Fruit fly (Drosophila melanogaster) whole organism, embryonic: ENCODE results near the gene galla-2.

Experiments used
- Asciz ChIP-seq: fragments of 200-800 bp; sonication (Bioruptor generic); optimal IDR thresholded peaks from 2 replicates; lab custom pipeline; 2017; ENCODE audit warnings: missing biosample characterization, mild to moderate bottlenecking, missing genetic modification characterization, missing genetic modification reagents
- BEAF-32 ChIP-seq: fragments of 200-800 bp; sonication (Bioruptor generic); optimal IDR thresholded peaks from 3 replicates; lab custom pipeline; 2017; ENCODE audit warnings: missing biosample characterization, missing genetic modification characterization, mild to moderate bottlenecking, moderate library complexity, missing genetic modification reagents
- CG10959 ChIP-seq: fragments of 200-800 bp; sonication (Bioruptor generic); IDR thresholded peaks from 2 replicates; pipeline ENCODE4 v1.3.6; 2022; ENCODE audit warnings: missing biosample characterization, missing genetic modification characterization
- CG11085 ChIP-seq: fragments of 200-800 bp; sonication (Bioruptor generic); IDR thresholded peaks from 2 replicates; pipeline ENCODE4 v1.3.6; 2022; ENCODE audit warnings: missing biosample characterization, missing genetic modification characterization
- CG12391 ChIP-seq: fragments of 200-800 bp; sonication (Bioruptor generic); optimal IDR thresholded peaks from 3 replicates; lab custom pipeline; 2018; ENCODE audit warnings: missing biosample characterization, mild to moderate bottlenecking, missing genetic modification characterization, moderate library complexity
- CG13624 ChIP-seq: fragments of 200-800 bp; sonication (Bioruptor generic); optimal IDR thresholded peaks from 2 replicates; lab custom pipeline; 2016; ENCODE audit warnings: missing biosample characterization, missing genetic modification characterization
- CG16813 ChIP-seq: fragments of 200-800 bp; sonication (Bioruptor generic); IDR thresholded peaks from 3 replicates; pipeline ENCODE4 v1.3.6; 2022; ENCODE audit warnings: missing biosample characterization, missing genetic modification characterization; ENCODE audit not compliant: partially characterized antibody
- CG18476 ChIP-seq: fragments of 200-800 bp; sonication (Bioruptor generic); optimal IDR thresholded peaks from 2 replicates; lab custom pipeline; 2016; ENCODE audit warnings: missing biosample characterization, mild to moderate bottlenecking, missing genetic modification characterization
- CG2889 ChIP-seq: fragments of 200-800 bp; sonication (Bioruptor generic); IDR thresholded peaks from 3 replicates; pipeline ENCODE4 v1.3.6; 2022; ENCODE audit warnings: missing biosample characterization, missing genetic modification characterization
- CG31224 ChIP-seq: fragments of 200-800 bp; sonication (Bioruptor generic); IDR thresholded peaks from 2 replicates; pipeline ENCODE4 v1.3.6; 2022; ENCODE audit warnings: missing biosample characterization, missing genetic modification characterization
- CG31388 ChIP-seq: fragments of 200-800 bp; sonication (Bioruptor generic); optimal IDR thresholded peaks from 2 replicates; lab custom pipeline; 2016; ENCODE audit warnings: missing biosample characterization, missing genetic modification characterization
- CG6765 ChIP-seq: fragments of 200-800 bp; sonication (Bioruptor generic); optimal IDR thresholded peaks from 3 replicates; lab custom pipeline; 2017; ENCODE audit warnings: missing biosample characterization, mild to moderate bottlenecking, missing genetic modification characterization
- CG7357 ChIP-seq: fragments of 200-800 bp; sonication (Bioruptor generic); IDR thresholded peaks from 3 replicates; pipeline ENCODE4 v1.3.6; 2022; ENCODE audit warnings: missing biosample characterization, missing genetic modification characterization
- CG7928 ChIP-seq: fragments of 200-800 bp; sonication (Bioruptor generic); optimal IDR thresholded peaks from 2 replicates; lab custom pipeline; 2017; ENCODE audit warnings: missing biosample characterization, mild to moderate bottlenecking, missing genetic modification characterization
- CG7963 ChIP-seq: fragments of 200-800 bp; sonication (Bioruptor generic); IDR thresholded peaks from 3 replicates; pipeline ENCODE4 v1.3.6; 2022; ENCODE audit warnings: missing biosample characterization, missing genetic modification characterization; ENCODE audit not compliant: partially characterized antibody
- Camta ChIP-seq: fragments of 200-800 bp; sonication (Bioruptor generic); optimal IDR thresholded peaks from 2 replicates; lab custom pipeline; 2016; ENCODE audit warnings: missing biosample characterization, missing genetic modification characterization
- CoRest ChIP-seq: fragments of 200-800 bp; sonication (Bioruptor generic); optimal IDR thresholded peaks from 3 replicates; lab custom pipeline; 2018; ENCODE audit warnings: missing biosample characterization, mild to moderate bottlenecking, missing genetic modification characterization, moderate library complexity
- D19A ChIP-seq: fragments of 200-800 bp; optimal IDR thresholded peaks from 3 replicates; lab custom pipeline; 2019; ENCODE audit warnings: missing biosample characterization, mild to moderate bottlenecking, missing genetic modification characterization, moderate library complexity
- Deaf1 ChIP-seq: fragments of 200-800 bp; optimal IDR thresholded peaks from 3 replicates; lab custom pipeline; 2019; ENCODE audit warnings: missing biosample characterization, mild to moderate bottlenecking, missing genetic modification characterization, moderate library complexity
- Fer2 ChIP-seq: fragments of 200-800 bp; sonication (Bioruptor generic); optimal IDR thresholded peaks from 2 replicates; lab custom pipeline; 2018; ENCODE audit warnings: missing biosample characterization, mild to moderate bottlenecking, missing genetic modification characterization, moderate library complexity
- Hand ChIP-seq: fragments of 200-800 bp; sonication (Bioruptor generic); optimal IDR thresholded peaks from 2 replicates; lab custom pipeline; 2017; ENCODE audit warnings: mild to moderate bottlenecking, missing biosample characterization, missing genetic modification reagents, missing genetic modification characterization
- Hey ChIP-seq: fragments of 200-800 bp; sonication (Bioruptor generic); optimal IDR thresholded peaks from 3 replicates; lab custom pipeline; 2018; ENCODE audit warnings: missing biosample characterization, mild to moderate bottlenecking, missing genetic modification characterization
- Hr51 ChIP-seq, 2 experiments: fragments of 200-800 bp; sonication (Bioruptor generic); optimal IDR thresholded peaks; 2 replicates in 1 of 2; 3 replicates in 1 of 2; lab custom pipeline; 2016 to 2018; ENCODE audit warnings: missing biosample characterization in 2 of 2, missing genetic modification characterization in 2 of 2, mild to moderate bottlenecking in 1 of 2, moderate library complexity in 1 of 2
- Scr ChIP-seq: fragments of 200-800 bp; sonication (Bioruptor generic); IDR thresholded peaks from 2 replicates; pipeline ENCODE4 v1.3.6; 2022; ENCODE audit warnings: missing biosample characterization, missing genetic modification characterization; ENCODE audit not compliant: partially characterized antibody
- Sry-β ChIP-seq: fragments of 200-800 bp; sonication (Bioruptor generic); optimal IDR thresholded peaks from 2 replicates; lab custom pipeline; 2018; ENCODE audit warnings: missing biosample characterization, mild to moderate bottlenecking, missing genetic modification characterization, moderate library complexity
- Trl ChIP-seq, 3 experiments: fragments of >200 bp in 2 of 3; fragments of 200-800 bp in 1 of 3; sonication (Bioruptor generic) in 1 of 3; optimal IDR thresholded peaks; 2 replicates in 1 of 3; 3 replicates in 2 of 3; lab custom pipeline; 2016 to 2017; ENCODE audit warnings: missing biosample characterization in 1 of 3, missing genetic modification characterization in 1 of 3
- bowl ChIP-seq: fragments of 200-800 bp; sonication (Bioruptor generic); IDR thresholded peaks from 2 replicates; pipeline ENCODE4 v1.3.6; 2022; ENCODE audit warnings: missing biosample characterization, missing genetic modification characterization
- caup ChIP-seq: fragments of 200-800 bp; sonication (Bioruptor generic); optimal IDR thresholded peaks from 3 replicates; lab custom pipeline; 2017; ENCODE audit warnings: missing biosample characterization, mild to moderate bottlenecking, missing genetic modification characterization, moderate library complexity; ENCODE audit not compliant: severe bottlenecking
- chinmo ChIP-seq: fragments of 200-800 bp; sonication (Bioruptor generic); IDR thresholded peaks from 4 replicates; pipeline ENCODE4 v1.3.6; 2022; ENCODE audit warnings: missing biosample characterization, missing genetic modification characterization; ENCODE audit not compliant: partially characterized antibody
- chm ChIP-seq: fragments of 200-800 bp; sonication (Bioruptor generic); IDR thresholded peaks from 2 replicates; pipeline ENCODE4 v1.3.6; 2022; ENCODE audit warnings: missing biosample characterization, missing genetic modification characterization
- crol ChIP-seq: fragments of 200-800 bp; sonication (Bioruptor generic); IDR thresholded peaks from 2 replicates; pipeline ENCODE4 v1.3.6; 2022; ENCODE audit warnings: missing biosample characterization, missing genetic modification characterization
- en ChIP-seq: fragments of 200-800 bp; sonication (Bioruptor generic); optimal IDR thresholded peaks from 2 replicates; lab custom pipeline; 2016; ENCODE audit warnings: missing biosample characterization, missing genetic modification characterization
- ftz-f1 ChIP-seq: fragments of 200-800 bp; sonication (Bioruptor generic); optimal IDR thresholded peaks from 2 replicates; lab custom pipeline; 2016; ENCODE audit warnings: missing biosample characterization, missing genetic modification characterization
- gfzf ChIP-seq: fragments of 200-800 bp; sonication (Bioruptor generic); optimal IDR thresholded peaks from 2 replicates; lab custom pipeline; 2016; ENCODE audit warnings: missing biosample characterization, mild to moderate bottlenecking, missing genetic modification characterization, moderate library complexity
- kni ChIP-seq: fragments of 200-800 bp; sonication (Bioruptor generic); optimal IDR thresholded peaks from 3 replicates; lab custom pipeline; 2017; ENCODE audit warnings: mild to moderate bottlenecking, missing biosample characterization, missing genetic modification reagents, missing genetic modification characterization
- nerfin-1 ChIP-seq: fragments of 200-800 bp; sonication (Bioruptor generic); optimal IDR thresholded peaks from 3 replicates; lab custom pipeline; 2019; ENCODE audit warnings: missing biosample characterization, mild to moderate bottlenecking, missing genetic modification characterization, moderate library complexity
- p53 ChIP-seq: fragments of 200-800 bp; sonication (Bioruptor generic); optimal IDR thresholded peaks from 2 replicates; lab custom pipeline; 2016; ENCODE audit warnings: missing biosample characterization, missing genetic modification characterization
- pho ChIP-seq: fragments of 200-800 bp; sonication (Bioruptor generic); optimal IDR thresholded peaks from 2 replicates; lab custom pipeline; 2016; ENCODE audit warnings: missing biosample characterization, missing genetic modification characterization
- shn ChIP-seq: fragments of 200-800 bp; sonication (Bioruptor generic); optimal IDR thresholded peaks from 3 replicates; lab custom pipeline; 2016; ENCODE audit warnings: missing biosample characterization, missing genetic modification characterization
- slou ChIP-seq: fragments of 200-800 bp; sonication (Bioruptor generic); optimal IDR thresholded peaks from 3 replicates; lab custom pipeline; 2016; ENCODE audit warnings: missing biosample characterization, missing genetic modification characterization
- sna ChIP-seq: fragments of 200-800 bp; sonication (Bioruptor generic); IDR thresholded peaks from 2 replicates; pipeline ENCODE4 v1.3.6; 2022; ENCODE audit warnings: missing biosample characterization, missing genetic modification characterization; ENCODE audit not compliant: partially characterized antibody
- toy ChIP-seq: fragments of 200-800 bp; sonication (Bioruptor generic); IDR thresholded peaks from 2 replicates; pipeline ENCODE4 v1.3.6; 2022; ENCODE audit warnings: missing biosample characterization, missing genetic modification characterization
- trh ChIP-seq: fragments of 200-800 bp; sonication (Bioruptor generic); optimal IDR thresholded peaks from 2 replicates; lab custom pipeline; 2016; ENCODE audit warnings: missing biosample characterization, missing genetic modification characterization
- unpg ChIP-seq: fragments of 200-800 bp; sonication (Bioruptor generic); optimal IDR thresholded peaks from 3 replicates; lab custom pipeline; 2018; ENCODE audit warnings: missing biosample characterization, mild to moderate bottlenecking, missing genetic modification characterization, moderate library complexity
- wor ChIP-seq: fragments of 200-800 bp; sonication (Bioruptor generic); IDR thresholded peaks from 2 replicates; pipeline ENCODE4 v1.3.6; 2022; ENCODE audit warnings: missing biosample characterization, missing genetic modification characterization
- zen ChIP-seq: fragments of 200-800 bp; sonication (Bioruptor generic); optimal IDR thresholded peaks from 3 replicates; lab custom pipeline; 2018; ENCODE audit warnings: missing biosample characterization, mild to moderate bottlenecking, missing genetic modification characterization, moderate library complexity
- zen2 ChIP-seq: fragments of 200-800 bp; sonication (Bioruptor generic); IDR thresholded peaks from 3 replicates; pipeline ENCODE4 v1.3.6; 2022; ENCODE audit warnings: missing biosample characterization, missing genetic modification characterization; ENCODE audit not compliant: partially characterized antibody
- zfh2 ChIP-seq: fragments of 200-800 bp; sonication (Bioruptor generic); optimal IDR thresholded peaks from 2 replicates; lab custom pipeline; 2016; ENCODE audit warnings: missing biosample characterization, missing genetic modification characterization

galla-2 gene

dm6 chr3L:10841905-10842304 is 40.8 kb upstream of the galla-2 start (continued):
- no peak for TF ChIP-seq CG31388

- TF ChIP-seq ftz-f1 (GFP tag; lab: Kevin White, UChicago), result no peak
- TF ChIP-seq nerfin-1 (tag; lab: Kevin White, UChicago), result peak; percentile 26
- no peak for TF ChIP-seq CG18476 (GFP tag; lab: Kevin White, UChicago)
- peak; percentile 21; the same call in 1 of the 2 replicates for TF ChIP-seq crol (GFP tag; lab: Robert Waterston, UW)
- no peak for TF ChIP-seq slou (GFP tag; lab: Kevin White, UChicago)
- no peak for TF ChIP-seq Hand (GFP tag; lab: Kevin White, UChicago)
- TF ChIP-seq CG7963 (GFP tag; lab: Robert Waterston, UW), result no peak
- TF ChIP-seq unpg (GFP tag; lab: Kevin White, UChicago), result no peak
- TF ChIP-seq CG7928 (GFP tag; lab: Kevin White, UChicago), result no peak
- TF ChIP-seq D19A (tag; lab: Kevin White, UChicago), result no peak
- TF ChIP-seq Hr51 (GFP tag; optimal IDR thresholded peaks at IDR 0.05; lab: Kevin White, UChicago), result no peak
- no peak for TF ChIP-seq CG6765 (GFP tag; lab: Kevin White, UChicago)
- TF ChIP-seq CG31224 (GFP tag; lab: Robert Waterston, UW), result 0 out of 2 replicates have a peak, but pooled peaks have one; percentile 67
- TF ChIP-seq en, result no peak
- TF ChIP-seq Sry-β (GFP tag; lab: Kevin White, UChicago), result no peak
- TF ChIP-seq CG2889 (GFP tag; lab: Robert Waterston, UW), result no peak
- no peak for TF ChIP-seq sna (GFP tag; lab: Robert Waterston, UW)
- TF ChIP-seq chm (GFP tag; lab: Robert Waterston, UW), result 0 out of 2 replicates have a peak, but pooled peaks have one; percentile 23
- TF ChIP-seq Camta, result no peak
- no peak for TF ChIP-seq CG7357 (GFP tag; lab: Robert Waterston, UW)
- TF ChIP-seq p53 (GFP tag; lab: Kevin White, UChicago), result no peak
- TF ChIP-seq zen (tag; lab: Kevin White, UChicago), result no peak
- peak; percentile 15 for TF ChIP-seq Deaf1 (tag; lab: Kevin White, UChicago)
- TF ChIP-seq caup, result no peak
- no peak for TF ChIP-seq CoRest (tag; lab: Kevin White, UChicago)
- TF ChIP-seq Trl (optimal IDR thresholded peaks at IDR 0.05; lab: Kevin White, UChicago), result peak in 1 of 2 experiments; percentile 12
- no peak for TF ChIP-seq Trl (GFP tag; optimal IDR thresholded peaks at IDR 0.05; lab: Kevin White, UChicago)
- no peak for TF ChIP-seq Scr (GFP tag; lab: Robert Waterston, UW)
- no peak for TF ChIP-seq CG16813 (GFP tag; lab: Robert Waterston, UW)
- no peak for TF ChIP-seq gfzf (GFP tag; lab: Kevin White, UChicago)
- TF ChIP-seq BEAF-32, result no peak
- no peak for TF ChIP-seq wor (GFP tag; lab: Robert Waterston, UW)
- TF ChIP-seq chinmo (GFP tag; lab: Robert Waterston, UW), result no peak
- TF ChIP-seq Hey (tag; lab: Kevin White, UChicago), result peak; percentile 23
- no peak for TF ChIP-seq zfh2 (GFP tag; lab: Kevin White, UChicago)
- no peak for TF ChIP-seq CG11085 (GFP tag; lab: Robert Waterston, UW)
- no peak for TF ChIP-seq CG10959 (GFP tag; lab: Robert Waterston, UW)
- no peak for TF ChIP-seq trh (GFP tag; lab: Kevin White, UChicago)
- TF ChIP-seq toy (GFP tag; lab: Robert Waterston, UW), result no peak
- no peak for TF ChIP-seq zen2 (GFP tag; lab: Robert Waterston, UW)
- no peak for TF ChIP-seq shn (GFP tag; lab: Kevin White, UChicago)
- TF ChIP-seq Fer2 (tag; lab: Kevin White, UChicago), result no peak
- TF ChIP-seq pho (GFP tag; lab: Kevin White, UChicago), result no peak
- TF ChIP-seq bowl (GFP tag; lab: Robert Waterston, UW), result no peak
- TF ChIP-seq CG13624 (GFP tag; lab: Kevin White, UChicago), result no peak
- TF ChIP-seq kni (GFP tag; lab: Kevin White, UChicago), result peak; percentile 51
- no peak for TF ChIP-seq Asciz
- no peak for TF ChIP-seq CG12391 (tag; lab: Kevin White, UChicago)
These were observed 39.9 kb upstream of the galla-2 start for dm6 chr3L:10842830-10843229.
